Worm (Caenorhabditis elegans) whole organism, L1 larva: Measurements from ENCODE around the gene fbxc-55.

Experiments
- rnt-1 ChIP-seq: sonication (generic microtip); optimal IDR thresholded peaks from 2 replicates; lab custom pipeline; 2016; ENCODE audit warnings: mild to moderate bottlenecking, missing genetic modification characterization, moderate library complexity, missing compliant biosample characterization
- tbx-2 ChIP-seq: sonication (generic microtip); optimal IDR thresholded peaks from 2 replicates; lab custom pipeline; 2016; ENCODE audit warnings: missing genetic modification characterization, missing compliant biosample characterization

DNA sequence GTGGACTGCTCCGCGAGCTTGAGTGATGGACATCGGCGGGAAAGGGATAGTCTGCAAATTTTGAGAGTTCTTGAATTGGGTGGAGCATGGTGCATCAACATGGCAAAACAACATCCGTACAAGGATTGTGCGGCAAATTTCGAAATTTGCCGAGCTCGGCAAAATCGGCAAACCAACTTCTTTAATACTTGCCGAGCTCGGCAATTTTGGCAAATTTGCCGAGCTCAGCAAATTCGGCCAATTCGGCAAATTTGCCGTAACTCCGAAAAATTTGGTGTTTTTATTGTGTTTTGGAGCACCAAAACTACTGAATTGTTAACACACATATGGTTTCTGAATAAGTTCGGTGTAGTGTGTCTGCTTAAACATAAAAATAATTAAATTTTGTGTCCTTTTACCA, at the start of gene fbxc-55:
- no peak for TF ChIP-seq rnt-1 (tag; lab: Kevin White, UChicago)
- TF ChIP-seq tbx-2: no peak
